Worm (Caenorhabditis elegans) whole organism, midembryonic: ENCODE data around the gene Y51H4A.1.

Source experiments
- T22C8.4 ChIP-seq: fragments of 200-800 bp; sonication (Bioruptor generic); IDR thresholded peaks from 2 replicates; pipeline ENCODE4 v1.3.6; 2022; ENCODE audit warnings: missing genetic modification characterization, missing compliant biosample characterization
- cog-1 ChIP-seq: sonication (generic microtip); optimal IDR thresholded peaks from 2 replicates; lab custom pipeline; 2016; ENCODE audit warnings: missing genetic modification characterization, missing compliant biosample characterization
- flt-1 ChIP-seq: fragments of 200-800 bp; sonication (Bioruptor generic); IDR thresholded peaks from 2 replicates; pipeline ENCODE4 v1.3.6; 2022; ENCODE audit warnings: missing genetic modification characterization, missing compliant biosample characterization
- med-1 ChIP-seq: sonication (generic microtip); optimal IDR thresholded peaks from 2 replicates; lab custom pipeline; 2017; ENCODE audit warnings: missing genetic modification characterization, mild to moderate bottlenecking, missing compliant biosample characterization, antibody characterized with exemption, missing genetic modification reagents; ENCODE audit not compliant: insufficient read depth
- ref-1 ChIP-seq: fragments of 200-800 bp; sonication (Bioruptor generic); conservative IDR thresholded peaks from 2 replicates; pipeline ENCODE4 v1.3.6; 2022; ENCODE audit warnings: missing genetic modification reagents, missing genetic modification characterization, missing compliant biosample characterization
- tab-1 ChIP-seq: fragments of 200-800 bp; sonication (Bioruptor generic); IDR thresholded peaks from 2 replicates; pipeline ENCODE4 v1.3.6; 2022; ENCODE audit warnings: missing genetic modification characterization, missing compliant biosample characterization
- ztf-23 ChIP-seq: fragments of 200-800 bp; sonication (Bioruptor generic); IDR thresholded peaks from 2 replicates; pipeline ENCODE4 v1.3.6; 2022; ENCODE audit warnings: missing genetic modification reagents, missing genetic modification characterization, missing compliant biosample characterization

- TF ChIP-seq T22C8.4 (GFP tag; lab: Robert Waterston, UW) (0 out of 2 replicates have a peak, but pooled peaks have one; percentile 16), flt-1 (GFP tag; lab: Robert Waterston, UW) (peak; percentile 71), tab-1 (GFP tag; lab: Robert Waterston, UW) (no peak), med-1 (GFP tag; lab: Kevin White, UChicago) (no peak), ztf-23 (GFP tag; lab: Robert Waterston, UW) (0 out of 2 replicates have a peak, but pooled peaks have one; percentile 73), ref-1 (no peak), cog-1 (peak; percentile 67)
Measured at ce11 chrIV:16491411-16492036, 14.4 kb upstream of the Y51H4A.1 start.
